Fruit fly (Drosophila melanogaster): ENCODE measurements around the gene CG17544.

Gene CG17544

dm6 chr2L:19424307-19424902 lies 26.1 kb upstream of the CG17544 start:
- TF ChIP-seq unpg (GFP tag; optimal IDR thresholded peaks at IDR 0.05) (no peak), CG6272 (GFP tag; IDR thresholded peaks at IDR 0.05) (no peak), yki (optimal IDR thresholded peaks at IDR 0.05) (no peak), org-1 (GFP tag; optimal IDR thresholded peaks at IDR 0.05) (no peak), CG12769 (tag; optimal IDR thresholded peaks at IDR 0.05) (no peak), GATAe (GFP tag; conservative IDR thresholded peaks at IDR 0.05) (no peak), sima (GFP tag; optimal IDR thresholded peaks at IDR 0.05) (no peak), CG6654 (GFP tag; optimal IDR thresholded peaks at IDR 0.05) (no peak), Hr39 (optimal IDR thresholded peaks at IDR 0.05) (no peak), CG8765 (GFP tag; IDR thresholded peaks at IDR 0.05) (no peak), Ravus (GFP tag; IDR thresholded peaks at IDR 0.05) (no peak), ems (GFP tag; optimal IDR thresholded peaks at IDR 0.05) (no peak), E2f1 (GFP tag; IDR thresholded peaks at IDR 0.05) (0 out of 2 replicates have a peak, but pooled peaks have one; percentile 20), da (GFP tag; optimal IDR thresholded peaks at IDR 0.05) (no peak), CG11696 (GFP tag; IDR thresholded peaks at IDR 0.05) (no peak), CG8089 (GFP tag; optimal IDR thresholded peaks at IDR 0.05) (peak; percentile 12), ac (GFP tag; optimal IDR thresholded peaks at IDR 0.05) (no peak), vnd (GFP tag; IDR thresholded peaks at IDR 0.05; ENCODE audit: partially characterized antibody) (0 out of 3 replicates have a peak, but pooled peaks have one; percentile 16), E2f2 (GFP tag; IDR thresholded peaks at IDR 0.05) (no peak), CG34422 (GFP tag; IDR thresholded peaks at IDR 0.05) (no peak), CG5953 (GFP tag; IDR thresholded peaks at IDR 0.05) (no peak), ranshi (GFP tag; IDR thresholded peaks at IDR 0.05) (no peak), CG1603 (tag; optimal IDR thresholded peaks at IDR 0.05) (peak; percentile 5), Rx (GFP tag; IDR thresholded peaks at IDR 0.05) (no peak), CG13624 (GFP tag; optimal IDR thresholded peaks at IDR 0.05) (no peak), Mrtf (GFP tag; IDR thresholded peaks at IDR 0.05) (no peak), row (GFP tag; IDR thresholded peaks at IDR 0.05) (peak; percentile 13; the same call in 1 of the 3 replicates), Lpt (GFP tag; optimal IDR thresholded peaks at IDR 0.05) (no peak), CG8478 (optimal IDR thresholded peaks at IDR 0.05) (no peak), ham (GFP tag; IDR thresholded peaks at IDR 0.05) (no peak), Fer3 (tag; optimal IDR thresholded peaks at IDR 0.05) (no peak), chinmo (GFP tag; IDR thresholded peaks at IDR 0.05; ENCODE audit: partially characterized antibody) (no peak), CG6689 (GFP tag; IDR thresholded peaks at IDR 0.05) (0 out of 2 replicates have a peak, but pooled peaks have one; percentile 8), lov (optimal IDR thresholded peaks at IDR 0.05) (no peak), lov (GFP tag; IDR thresholded peaks at IDR 0.05) (no peak), otp (GFP tag; IDR thresholded peaks at IDR 0.05) (no peak), Ptx1 (GFP tag; IDR thresholded peaks at IDR 0.05) (no peak), fu2 (GFP tag; optimal IDR thresholded peaks at IDR 0.05) (no peak), ara (GFP tag; IDR thresholded peaks at IDR 0.05) (0 out of 2 replicates have a peak, but pooled peaks have one; percentile 18), gsb (GFP tag; IDR thresholded peaks at IDR 0.05) (no peak), ssp (GFP tag; IDR thresholded peaks at IDR 0.05) (0 out of 2 replicates have a peak, but pooled peaks have one; percentile 13), Hmx (GFP tag; optimal IDR thresholded peaks at IDR 0.05) (no peak), CG5245 (GFP tag; optimal IDR thresholded peaks at IDR 0.05) (no peak), CG1792 (GFP tag; optimal IDR thresholded peaks at IDR 0.05) (no peak), twi (tag; optimal IDR thresholded peaks at IDR 0.05) (no peak), CG9215 (GFP tag; IDR thresholded peaks at IDR 0.05) (no peak), CG4424 (GFP tag; optimal IDR thresholded peaks at IDR 0.05) (no peak), Oaz (GFP tag; IDR thresholded peaks at IDR 0.05) (no peak), CG30020 (tag; optimal IDR thresholded peaks at IDR 0.05) (no peak), CG8924 (tag; optimal IDR thresholded peaks at IDR 0.05) (no peak), Dad (GFP tag; optimal IDR thresholded peaks at IDR 0.05) (no peak), bsh (GFP tag; optimal IDR thresholded peaks at IDR 0.05) (no peak), p53 (GFP tag; optimal IDR thresholded peaks at IDR 0.05) (no peak), Jarid2 (GFP tag; optimal IDR thresholded peaks at IDR 0.05) (no peak)
